Worm (Caenorhabditis elegans): ENCODE data around the gene cyn-3.
"Not testable (repeated sequence)": the region's sequence is repeated elsewhere in the genome, so short reads cannot be mapped to it uniquely, and the experiment has no call there.

The cyn-3 gene

ce11 chrV:15207681-15208080, 18.0 kb downstream of the cyn-3 start, which contains the start of gene C41G6.12:
Gene C41G6.12 (minus strand): TSS chrV:15207781.
- not testable (repeated sequence) for TF ChIP-seq zag-1 (tag; optimal IDR thresholded peaks at IDR 0.05); ceh-82 (tag; optimal IDR thresholded peaks at IDR 0.05); nfya-1 (tag; optimal IDR thresholded peaks at IDR 0.05; ENCODE audit: insufficient read depth)

ce11 chrV:15211869-15212268, 22.1 kb downstream of the cyn-3 start, which contains the start of gene sri-24:
Gene sri-24 (plus strand): TSS chrV:15212169.
- TF ChIP-seq lin-15B, jun-1, nhr-12 (tag; optimal IDR thresholded peaks at IDR 0.05): not testable (repeated sequence)

- not testable (repeated sequence) for TF ChIP-seq ztf-4, tbx-2, egl-27 (tag; optimal IDR thresholded peaks at IDR 0.05)
Observed at ce11 chrV:15215175-15215574, 25.4 kb downstream of the cyn-3 start, which contains the start of gene sri-26. Gene sri-26 (plus strand): TSS chrV:15215475.

ce11 chrV:15216705-15217104, 27.0 kb downstream of the cyn-3 start, which contains the start of gene sri-25:
Gene sri-25 (plus strand): TSS chrV:15217005.
- TF ChIP-seq ceh-28 (tag; optimal IDR thresholded peaks at IDR 0.05) = no peak
- TF ChIP-seq skn-1 (tag; optimal IDR thresholded peaks at IDR 0.05) = no peak
- TF ChIP-seq lsy-12 (tag; optimal IDR thresholded peaks at IDR 0.05) = no peak

- no peak for TF ChIP-seq ceh-28 (tag; optimal IDR thresholded peaks at IDR 0.05)
- no peak for TF ChIP-seq fos-1 (tag; optimal IDR thresholded peaks at IDR 0.05)
- TF ChIP-seq fkh-2 (tag; optimal IDR thresholded peaks at IDR 0.05) = no peak
- no peak for TF ChIP-seq ceh-82 (tag; optimal IDR thresholded peaks at IDR 0.05)
- no peak for TF ChIP-seq elt-3 (tag; optimal IDR thresholded peaks at IDR 0.05)
- TF ChIP-seq pha-4 (tag; optimal IDR thresholded peaks at IDR 0.05) = no peak
- no peak for TF ChIP-seq jun-1 (tag; optimal IDR thresholded peaks at IDR 0.05)
- TF ChIP-seq nhr-76 (tag; optimal IDR thresholded peaks at IDR 0.05) = no peak
- no peak for TF ChIP-seq hmg-11 (tag; optimal IDR thresholded peaks at IDR 0.05)
- TF ChIP-seq egl-27 (tag; optimal IDR thresholded peaks at IDR 0.05) = no peak
- TF ChIP-seq elt-2 (tag; optimal IDR thresholded peaks at IDR 0.05) = no peak
- TF ChIP-seq ceh-9 (tag; optimal IDR thresholded peaks at IDR 0.05) = no peak
- no peak for TF ChIP-seq nhr-77 (tag; optimal IDR thresholded peaks at IDR 0.05)
- no peak for TF ChIP-seq mdl-1 (tag; optimal IDR thresholded peaks at IDR 0.05)
- TF ChIP-seq mml-1 (tag; optimal IDR thresholded peaks at IDR 0.05) = no peak
Observed at ce11 chrV:15221330-15221729, 31.6 kb downstream of the cyn-3 start, which contains the start of gene irld-25. Gene irld-25 (plus strand): TSS chrV:15221630.

- no peak for TF ChIP-seq lin-15B (tag; optimal IDR thresholded peaks at IDR 0.05)
- no peak for TF ChIP-seq ceh-16 (tag; optimal IDR thresholded peaks at IDR 0.05)
- TF ChIP-seq pqm-1 (tag; optimal IDR thresholded peaks at IDR 0.05) = no peak
- TF ChIP-seq ZK546.5 (tag; optimal IDR thresholded peaks at IDR 0.05) = no peak
Observed at ce11 chrV:15223668-15224067, 33.9 kb downstream of the cyn-3 start, which contains the start of gene srw-24. Gene srw-24 (plus strand): TSS chrV:15223968.

- TF ChIP-seq lsy-12 (tag; optimal IDR thresholded peaks at IDR 0.05) (no peak), nhr-12 (tag; optimal IDR thresholded peaks at IDR 0.05) (no peak), ztf-11 (tag; optimal IDR thresholded peaks at IDR 0.05) (no peak), mml-1 (tag; optimal IDR thresholded peaks at IDR 0.05) (no peak), nhr-28 (tag; optimal IDR thresholded peaks at IDR 0.05) (no peak), nhr-77 (tag; optimal IDR thresholded peaks at IDR 0.05) (no peak), egl-27 (tag; optimal IDR thresholded peaks at IDR 0.05) (no peak), fkh-2 (tag; optimal IDR thresholded peaks at IDR 0.05) (no peak), zag-1 (tag; optimal IDR thresholded peaks at IDR 0.05) (no peak), mdl-1 (tag; optimal IDR thresholded peaks at IDR 0.05) (no peak), nhr-43 (tag; optimal IDR thresholded peaks at IDR 0.05; ENCODE audit: poor library complexity, severe bottlenecking) (no peak), sea-2 (GFP tag; optimal IDR thresholded peaks at IDR 0.05) (no peak), nhr-237 (tag; optimal IDR thresholded peaks at IDR 0.05) (no peak), ZK546.5 (tag; optimal IDR thresholded peaks at IDR 0.05) (no peak), ceh-82 (tag; optimal IDR thresholded peaks at IDR 0.05) (no peak), skn-1 (tag; optimal IDR thresholded peaks at IDR 0.05) (no peak), egl-5 (tag; optimal IDR thresholded peaks at IDR 0.05) (no peak), nhr-11 (tag; optimal IDR thresholded peaks at IDR 0.05) (no peak), daf-12 (tag; optimal IDR thresholded peaks at IDR 0.05) (no peak), ztf-4 (tag; optimal IDR thresholded peaks at IDR 0.05) (no peak)
Observed at ce11 chrV:15225650-15226049, 35.9 kb downstream of the cyn-3 start, which contains the start of gene srw-14. Gene srw-14 (plus strand): TSS chrV:15225950.

Data from whole organism, L3 larva.